Worm (Caenorhabditis elegans) whole organism, L1 larva: ENCODE results near the gene T04C12.7.

Source experiments
- C34B4.2 ChIP-seq: sonication (generic microtip); optimal IDR thresholded peaks from 2 replicates; lab custom pipeline; 2017; ENCODE audit warnings: mild to moderate bottlenecking, missing genetic modification characterization, missing compliant biosample characterization
- F16B12.6 ChIP-seq: fragments of 150-350 bp; optimal IDR thresholded peaks from 2 replicates; lab custom pipeline; 2014; ENCODE audit warnings: missing biosample characterization, missing genetic modification characterization
- alr-1 ChIP-seq: fragments of 200-800 bp; sonication (Bioruptor generic); optimal IDR thresholded peaks from 2 replicates; lab custom pipeline; 2018; ENCODE audit warnings: borderline replicate concordance, mild to moderate bottlenecking, missing genetic modification characterization, missing compliant biosample characterization
- aly-2 ChIP-seq: fragments of 150-350 bp; optimal IDR thresholded peaks from 2 replicates; lab custom pipeline; 2014; ENCODE audit warnings: missing biosample characterization, missing genetic modification characterization
- ama-1 ChIP-seq: fragments of 150-350 bp; optimal IDR thresholded peaks from 2 replicates; lab custom pipeline; 2014
- blmp-1 ChIP-seq: fragments of 150-350 bp; optimal IDR thresholded peaks from 2 replicates; lab custom pipeline; 2014; ENCODE audit warnings: missing biosample characterization, missing genetic modification characterization
- ceh-8 ChIP-seq: fragments of 200-800 bp; sonication (Bioruptor generic); optimal IDR thresholded peaks from 2 replicates; lab custom pipeline; 2018; ENCODE audit warnings: mild to moderate bottlenecking, missing genetic modification characterization, moderate library complexity, missing compliant biosample characterization
- ces-1 ChIP-seq: fragments of 150-350 bp; optimal IDR thresholded peaks from 2 replicates; lab custom pipeline; 2014; ENCODE audit warnings: missing biosample characterization, missing genetic modification reagents, missing genetic modification characterization
- efl-1 ChIP-seq, 4 experiments: fragments of 150-350 bp; optimal IDR thresholded peaks in 3 of 4; peaks in 1 of 4; 1 replicate in 1 of 4; 2 replicates in 3 of 4; lab custom pipeline; 2014; ENCODE audit warnings: missing biosample characterization in 2 of 4, missing genetic modification characterization in 2 of 4, missing genetic modification reagents in 2 of 4
- efl-3 ChIP-seq: fragments of 200-800 bp; sonication (Bioruptor generic); optimal IDR thresholded peaks from 2 replicates; lab custom pipeline; 2018; ENCODE audit warnings: mild to moderate bottlenecking, missing genetic modification characterization, missing compliant biosample characterization
- egl-13 ChIP-seq: sonication (generic microtip); optimal IDR thresholded peaks from 2 replicates; lab custom pipeline; 2016; ENCODE audit warnings: missing genotype, missing genetic modification reagents, missing genetic modification characterization, missing compliant biosample characterization
- egl-27 ChIP-seq, 2 experiments: fragments of 150-350 bp in 1 of 2; sonication (generic microtip); optimal IDR thresholded peaks; 3 replicates each; lab custom pipeline; 2017 to 2018; ENCODE audit warnings: missing biosample characterization in 2 of 2, missing genetic modification characterization in 2 of 2, missing genetic modification reagents in 2 of 2
- elt-2 ChIP-seq: sonication (generic microtip); optimal IDR thresholded peaks from 2 replicates; lab custom pipeline; 2016; ENCODE audit warnings: missing genetic modification characterization, mild to moderate bottlenecking, inconsistent platforms, missing compliant biosample characterization, missing genetic modification reagents
- elt-3 ChIP-seq, 6 experiments: fragments of 150-350 bp in 1 of 6; sonication (generic microtip); optimal IDR thresholded peaks; 2 replicates each; lab custom pipeline; 2017 to 2018; ENCODE audit warnings: missing biosample characterization in 6 of 6, missing genetic modification characterization in 6 of 6, inconsistent platforms in 1 of 6
- fkh-4 ChIP-seq: sonication (generic microtip); optimal IDR thresholded peaks from 2 replicates; lab custom pipeline; 2016; ENCODE audit warnings: missing compliant biosample characterization, missing genetic modification characterization, borderline replicate concordance
- fkh-8 ChIP-seq: sonication (generic microtip); optimal IDR thresholded peaks from 2 replicates; lab custom pipeline; 2016; ENCODE audit warnings: mild to moderate bottlenecking, missing genetic modification characterization, missing compliant biosample characterization
- hlh-17 ChIP-seq: fragments of 200-800 bp; sonication (Bioruptor generic); optimal IDR thresholded peaks from 2 replicates; lab custom pipeline; 2018; ENCODE audit warnings: missing genetic modification characterization, mild to moderate bottlenecking, missing compliant biosample characterization, moderate library complexity, borderline replicate concordance
- hlh-4 ChIP-seq: sonication (generic microtip); optimal IDR thresholded peaks from 2 replicates; lab custom pipeline; 2016; ENCODE audit warnings: mild to moderate bottlenecking, missing genetic modification characterization, missing compliant biosample characterization
- isw-1 ChIP-seq: fragments of 200-800 bp; sonication (Bioruptor generic); IDR thresholded peaks from 2 replicates; pipeline ENCODE4 v1.3.6; 2022; ENCODE audit warnings: missing genetic modification characterization, missing compliant biosample characterization
- jun-1 ChIP-seq: fragments of 150-350 bp; optimal IDR thresholded peaks from 2 replicates; lab custom pipeline; 2014; ENCODE audit warnings: missing biosample characterization, missing genetic modification reagents, missing genetic modification characterization
- lin-13 ChIP-seq: fragments of 150-350 bp; optimal IDR thresholded peaks from 2 replicates; lab custom pipeline; 2014; ENCODE audit warnings: missing biosample characterization, missing genetic modification reagents, missing genetic modification characterization
- lin-14 ChIP-seq: fragments of 200-800 bp; sonication (Bioruptor generic); optimal IDR thresholded peaks from 2 replicates; lab custom pipeline; 2018; ENCODE audit warnings: mild to moderate bottlenecking, missing genetic modification characterization, moderate library complexity, missing compliant biosample characterization
- lin-15B ChIP-seq: fragments of 150-350 bp; sonication (generic microtip); optimal IDR thresholded peaks from 3 replicates; lab custom pipeline; 2014; ENCODE audit warnings: missing biosample characterization, missing genetic modification characterization
- lin-35 ChIP-seq, 2 experiments: fragments of 150-350 bp; optimal IDR thresholded peaks; 2 replicates each; lab custom pipeline; 2014; ENCODE audit warnings: missing biosample characterization in 2 of 2, missing genetic modification characterization in 2 of 2, missing genetic modification reagents in 2 of 2
- lir-3 ChIP-seq: sonication (generic microtip); optimal IDR thresholded peaks from 2 replicates; lab custom pipeline; 2016; ENCODE audit warnings: mild to moderate bottlenecking, missing genetic modification characterization, moderate library complexity, missing compliant biosample characterization; ENCODE audit not compliant: poor library complexity
- mef-2 ChIP-seq: fragments of 150-350 bp; optimal IDR thresholded peaks from 2 replicates; lab custom pipeline; 2014; ENCODE audit warnings: missing biosample characterization, missing genetic modification characterization
- nhr-11 ChIP-seq: fragments of 150-350 bp; optimal IDR thresholded peaks from 2 replicates; lab custom pipeline; 2014; ENCODE audit warnings: missing biosample characterization, missing genetic modification characterization
- nhr-20 ChIP-seq: sonication (generic microtip); optimal IDR thresholded peaks from 2 replicates; lab custom pipeline; 2016; ENCODE audit warnings: mild to moderate bottlenecking, missing genetic modification characterization, missing compliant biosample characterization
- nhr-237 ChIP-seq: fragments of 150-350 bp; optimal IDR thresholded peaks from 2 replicates; lab custom pipeline; 2014; ENCODE audit warnings: missing biosample characterization, missing genetic modification characterization
- nhr-47 ChIP-seq: sonication (generic microtip); optimal IDR thresholded peaks from 2 replicates; lab custom pipeline; 2016; ENCODE audit warnings: mild to moderate bottlenecking, missing genetic modification characterization, moderate library complexity, missing compliant biosample characterization
- nhr-71 ChIP-seq: sonication (generic microtip); optimal IDR thresholded peaks from 2 replicates; lab custom pipeline; 2016; ENCODE audit warnings: mild to moderate bottlenecking, missing genetic modification characterization, moderate library complexity, missing compliant biosample characterization
- nhr-76 ChIP-seq: sonication (generic microtip); optimal IDR thresholded peaks from 2 replicates; lab custom pipeline; 2017; ENCODE audit warnings: missing biosample characterization, missing genetic modification characterization
- nhr-77 ChIP-seq: fragments of 150-350 bp; optimal IDR thresholded peaks from 2 replicates; lab custom pipeline; 2014; ENCODE audit warnings: missing biosample characterization, missing genetic modification characterization
- nhr-84 ChIP-seq: sonication (generic microtip); optimal IDR thresholded peaks from 2 replicates; lab custom pipeline; 2017; ENCODE audit warnings: missing biosample characterization, missing genetic modification characterization
- nhr-90 ChIP-seq: sonication (generic microtip); optimal IDR thresholded peaks from 2 replicates; lab custom pipeline; 2016; ENCODE audit warnings: mild to moderate bottlenecking, missing genetic modification characterization, missing compliant biosample characterization; ENCODE audit not compliant: poor library complexity
- pax-3 ChIP-seq: fragments of 200-800 bp; sonication (Bioruptor generic); optimal IDR thresholded peaks from 2 replicates; lab custom pipeline; 2018; ENCODE audit warnings: mild to moderate bottlenecking, missing genetic modification characterization, moderate library complexity, missing compliant biosample characterization
- pqm-1 ChIP-seq: sonication (generic microtip); optimal IDR thresholded peaks from 3 replicates; lab custom pipeline; 2017; ENCODE audit warnings: missing biosample characterization, missing genetic modification characterization
- skn-1 ChIP-seq: fragments of 150-350 bp; optimal IDR thresholded peaks from 2 replicates; lab custom pipeline; 2014; ENCODE audit warnings: missing biosample characterization, missing genetic modification characterization
- snpc-4 ChIP-seq: fragments of 150-350 bp; optimal IDR thresholded peaks from 2 replicates; lab custom pipeline; 2014; ENCODE audit warnings: missing biosample characterization, missing genetic modification characterization
- snu-23 ChIP-seq: sonication (generic microtip); optimal IDR thresholded peaks from 2 replicates; lab custom pipeline; 2016; ENCODE audit warnings: missing genetic modification characterization, missing compliant biosample characterization
- sox-4 ChIP-seq: sonication (generic microtip); optimal IDR thresholded peaks from 2 replicates; lab custom pipeline; 2016; ENCODE audit warnings: missing genetic modification characterization, missing compliant biosample characterization
- sptf-1 ChIP-seq: fragments of 150-350 bp; optimal IDR thresholded peaks from 2 replicates; lab custom pipeline; 2014; ENCODE audit warnings: missing biosample characterization, missing genetic modification characterization
- tbx-2 ChIP-seq: sonication (generic microtip); optimal IDR thresholded peaks from 2 replicates; lab custom pipeline; 2016; ENCODE audit warnings: missing genetic modification characterization, missing compliant biosample characterization
- unc-30 ChIP-seq: sonication (generic microtip); optimal IDR thresholded peaks from 2 replicates; lab custom pipeline; 2017; ENCODE audit warnings: missing biosample characterization, missing genetic modification characterization
- unc-62 ChIP-seq: fragments of 150-350 bp; optimal IDR thresholded peaks from 2 replicates; lab custom pipeline; 2014; ENCODE audit warnings: missing biosample characterization, missing genetic modification reagents, missing genetic modification characterization
- unc-86 ChIP-seq: sonication (generic microtip); optimal IDR thresholded peaks from 2 replicates; lab custom pipeline; 2016; ENCODE audit warnings: missing genetic modification characterization, missing compliant biosample characterization
- vab-15 ChIP-seq: sonication (generic microtip); optimal IDR thresholded peaks from 2 replicates; lab custom pipeline; 2017; ENCODE audit warnings: missing genotype, mild to moderate bottlenecking, missing genetic modification characterization, missing compliant biosample characterization
- xbp-1 ChIP-seq: sonication (generic microtip); optimal IDR thresholded peaks from 2 replicates; lab custom pipeline; 2016; ENCODE audit warnings: missing genetic modification characterization, missing compliant biosample characterization
- zip-4 ChIP-seq: fragments of 200-800 bp; sonication (Bioruptor generic); optimal IDR thresholded peaks from 2 replicates; lab custom pipeline; 2018; ENCODE audit warnings: mild to moderate bottlenecking, missing genetic modification characterization, moderate library complexity, missing compliant biosample characterization
- ztf-11 ChIP-seq, 2 experiments: sonication (generic microtip); optimal IDR thresholded peaks; 2 replicates each; lab custom pipeline; 2016 to 2017; ENCODE audit warnings: missing genetic modification characterization in 2 of 2, missing biosample characterization in 1 of 2, missing compliant biosample characterization in 1 of 2
- ztf-4 ChIP-seq: fragments of 150-350 bp; optimal IDR thresholded peaks from 2 replicates; lab custom pipeline; 2014; ENCODE audit warnings: missing biosample characterization, missing genetic modification characterization

T04C12.7 gene

ce11 chrV:11083691-11084090 lies 29.8 kb downstream of the T04C12.7 start (continued):
- peak; percentile 80 for TF ChIP-seq nhr-71 (tag; lab: Kevin White, UChicago)
- TF ChIP-seq jun-1 (tag; lab: Kevin White, UChicago): no peak
- TF ChIP-seq hlh-4 (tag; lab: Kevin White, UChicago): no peak
- TF ChIP-seq pqm-1 (tag; lab: Kevin White, UChicago): no peak
- TF ChIP-seq xbp-1 (tag; lab: Kevin White, UChicago): peak; percentile 20
- no peak for TF ChIP-seq fkh-8 (tag; lab: Kevin White, UChicago)
- no peak for TF ChIP-seq zip-4 (GFP tag; lab: Kevin White, UChicago)
- TF ChIP-seq isw-1 (GFP tag; lab: Robert Waterston, UW): no peak
- peak in 1 of 2 experiments; percentile 10 for TF ChIP-seq lin-35 (GFP tag; optimal IDR thresholded peaks at IDR 0.05; lab: Kevin White, UChicago)
- TF ChIP-seq tbx-2: peak; percentile 67
- TF ChIP-seq ztf-11 (tag; optimal IDR thresholded peaks at IDR 0.05; lab: Kevin White, UChicago): no peak
- TF ChIP-seq sox-4 (tag; lab: Kevin White, UChicago): no peak
- TF ChIP-seq C34B4.2 (tag; lab: Kevin White, UChicago): no peak
- no peak for TF ChIP-seq unc-62 (GFP tag; lab: Kevin White, UChicago)
- no peak for TF ChIP-seq skn-1
- no peak for TF ChIP-seq nhr-90 (tag; lab: Kevin White, UChicago)
- no peak for TF ChIP-seq ceh-8
- no peak for TF ChIP-seq ces-1 (GFP tag; lab: Kevin White, UChicago)
- TF ChIP-seq nhr-47: peak; percentile 23
- no peak for TF ChIP-seq lin-15B (tag; lab: Kevin White, UChicago)
- peak; percentile 66 for TF ChIP-seq nhr-77 (tag; lab: Kevin White, UChicago)
- no peak for TF ChIP-seq alr-1 (tag; lab: Kevin White, UChicago)
- no peak for TF ChIP-seq unc-30 (tag; lab: Kevin White, UChicago)
- no peak for TF ChIP-seq mef-2
- TF ChIP-seq fkh-4 (tag; lab: Kevin White, UChicago): peak; percentile 12
- no peak for TF ChIP-seq elt-3 (tag; optimal IDR thresholded peaks at IDR 0.05; lab: Kevin White, UChicago)
- no peak for TF ChIP-seq nhr-237
- no peak for TF ChIP-seq ztf-4 (tag; lab: Kevin White, UChicago)
- TF ChIP-seq lir-3: no peak
- no peak for TF ChIP-seq F16B12.6 (tag; lab: Kevin White, UChicago)
- no peak for TF ChIP-seq snpc-4 (tag; lab: Kevin White, UChicago)
- TF ChIP-seq, all 84 proteins: peak for 26

DNA sequence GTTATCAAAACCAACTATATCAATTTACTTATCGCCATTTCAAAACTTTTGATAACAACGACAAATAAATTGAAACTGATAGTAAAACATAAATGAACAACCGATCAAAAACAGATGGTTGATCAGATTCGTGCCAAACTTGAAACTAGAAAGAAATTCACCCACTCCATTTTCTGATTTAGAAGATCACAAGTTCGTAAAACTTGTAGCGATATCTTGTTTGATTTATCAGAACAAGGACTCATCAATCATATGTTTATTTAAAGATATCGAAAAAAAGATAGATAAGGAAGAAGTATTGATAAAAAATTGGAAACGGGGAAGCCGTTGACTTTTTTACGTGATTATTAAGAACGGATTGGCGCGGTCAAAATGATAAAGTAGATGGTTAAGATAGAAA lies 33.2 kb downstream of the T04C12.7 start:
- TF ChIP-seq fkh-4 (tag; lab: Kevin White, UChicago) (no peak), efl-3 (GFP tag; lab: Kevin White, UChicago) (no peak), aly-2 (tag; lab: Kevin White, UChicago) (no peak), egl-13 (tag; lab: Kevin White, UChicago) (no peak), nhr-90 (tag; lab: Kevin White, UChicago) (peak; percentile 17), snu-23 (no peak), nhr-76 (no peak), isw-1 (GFP tag; lab: Robert Waterston, UW) (no peak), ztf-4 (tag; lab: Kevin White, UChicago) (no peak), unc-86 (tag; lab: Kevin White, UChicago) (no peak), ama-1 (lab: Kevin White, UChicago) (no peak), jun-1 (tag; lab: Kevin White, UChicago) (no peak), lin-14 (GFP tag; lab: Kevin White, UChicago) (peak; percentile 32), nhr-11 (tag; lab: Kevin White, UChicago) (no peak), nhr-20 (tag; lab: Kevin White, UChicago) (peak; percentile 40), nhr-47 (no peak), egl-27 (tag; optimal IDR thresholded peaks at IDR 0.05; lab: Kevin White, UChicago) (no peak), vab-15 (tag; lab: Kevin White, UChicago) (no peak), blmp-1 (tag; lab: Kevin White, UChicago) (peak; percentile 3), elt-3 (tag; optimal IDR thresholded peaks at IDR 0.05; lab: Kevin White, UChicago) (peak in 2 of 6 experiments; percentile 67 to 75), nhr-71 (tag; lab: Kevin White, UChicago) (peak; percentile 8), pax-3 (tag; lab: Kevin White, UChicago) (no peak), lin-13 (GFP tag; lab: Kevin White, UChicago) (no peak), elt-2 (tag; lab: Kevin White, UChicago) (peak; percentile 99), nhr-84 (tag; lab: Kevin White, UChicago) (no peak), lir-3 (no peak), efl-1 (optimal IDR thresholded peaks at IDR 0.05; lab: Kevin White, UChicago) (no peak), efl-1 (GFP tag; optimal IDR thresholded peaks at IDR 0.05 in 1 of 2; lab: Kevin White, UChicago) (peak in 1 of 2 experiments; percentile 39), hlh-17 (GFP tag; lab: Kevin White, UChicago) (no peak), sptf-1 (tag; lab: Kevin White, UChicago) (no peak)
